Worm (Caenorhabditis elegans): ENCODE results near the gene col-9.

- TF ChIP-seq W03F9.2 (tag; optimal IDR thresholded peaks at IDR 0.05) (no peak), dao-5 (tag; optimal IDR thresholded peaks at IDR 0.05) (no peak)
Observed at ce11 chrX:13637526-13637925, 47.7 kb downstream of the col-9 start.

Measured in whole organism, L4/young adult.